Worm (Caenorhabditis elegans) whole organism, late embryonic: ENCODE results near the gene Y37E11B.2.

Experiments used
- C08G9.2 ChIP-seq: sonication (generic microtip); optimal IDR thresholded peaks from 2 replicates; lab custom pipeline; 2016; ENCODE audit warnings: mild to moderate bottlenecking, missing genetic modification characterization, moderate library complexity, missing compliant biosample characterization
- F13H6.1 ChIP-seq: sonication (generic microtip); optimal IDR thresholded peaks from 2 replicates; lab custom pipeline; 2016; ENCODE audit warnings: missing genetic modification characterization, missing compliant biosample characterization
- K09A11.1 ChIP-seq: sonication (generic microtip); optimal IDR thresholded peaks from 2 replicates; lab custom pipeline; 2017; ENCODE audit warnings: antibody characterized with exemption, mild to moderate bottlenecking, missing genetic modification characterization, missing compliant biosample characterization; ENCODE audit not compliant: insufficient read depth
- Y22D7AL.16 ChIP-seq: sonication (generic microtip); optimal IDR thresholded peaks from 2 replicates; lab custom pipeline; 2016; ENCODE audit warnings: missing genetic modification characterization, missing compliant biosample characterization
- ahr-1 ChIP-seq: sonication (generic microtip); optimal IDR thresholded peaks from 2 replicates; lab custom pipeline; 2016; ENCODE audit warnings: missing genetic modification characterization, missing compliant biosample characterization
- ceh-14 ChIP-seq: sonication (generic microtip); optimal IDR thresholded peaks from 2 replicates; lab custom pipeline; 2016; ENCODE audit warnings: missing genotype, missing genetic modification characterization, missing compliant biosample characterization
- ceh-18 ChIP-seq: sonication (generic microtip); optimal IDR thresholded peaks from 2 replicates; lab custom pipeline; 2016; ENCODE audit warnings: missing genetic modification characterization, missing compliant biosample characterization
- ceh-2 ChIP-seq: sonication (generic microtip); optimal IDR thresholded peaks from 2 replicates; lab custom pipeline; 2016; ENCODE audit warnings: missing genotype, missing genetic modification characterization, missing compliant biosample characterization
- ceh-34 ChIP-seq: sonication (generic microtip); optimal IDR thresholded peaks from 2 replicates; lab custom pipeline; 2016; ENCODE audit warnings: mild to moderate bottlenecking, missing genetic modification characterization, missing compliant biosample characterization
- ceh-6 ChIP-seq: fragments of 200-800 bp; sonication (Bioruptor generic); optimal IDR thresholded peaks from 2 replicates; lab custom pipeline; 2018; ENCODE audit warnings: mild to moderate bottlenecking, missing genetic modification characterization, missing compliant biosample characterization
- ceh-9 ChIP-seq: sonication (generic microtip); optimal IDR thresholded peaks from 2 replicates; lab custom pipeline; 2016; ENCODE audit warnings: mild to moderate bottlenecking, missing genetic modification characterization, inconsistent platforms, missing compliant biosample characterization
- dve-1 ChIP-seq: sonication (generic microtip); optimal IDR thresholded peaks from 2 replicates; lab custom pipeline; 2017; ENCODE audit warnings: antibody characterized with exemption, mild to moderate bottlenecking, missing genetic modification characterization, missing compliant biosample characterization
- elt-4 ChIP-seq: sonication (generic microtip); optimal IDR thresholded peaks from 2 replicates; lab custom pipeline; 2016; ENCODE audit warnings: missing genetic modification characterization, missing compliant biosample characterization
- eyg-1 ChIP-seq: sonication (generic microtip); optimal IDR thresholded peaks from 2 replicates; lab custom pipeline; 2016; ENCODE audit warnings: missing genotype, missing genetic modification characterization, missing compliant biosample characterization
- fkh-10 ChIP-seq: fragments of 150-350 bp; optimal IDR thresholded peaks from 2 replicates; lab custom pipeline; 2014; ENCODE audit warnings: missing biosample characterization, missing genetic modification reagents, missing genetic modification characterization
- fkh-6 ChIP-seq: sonication (generic microtip); optimal IDR thresholded peaks from 2 replicates; lab custom pipeline; 2016; ENCODE audit warnings: missing genetic modification characterization, missing compliant biosample characterization
- gmeb-2 ChIP-seq: sonication (generic microtip); optimal IDR thresholded peaks from 2 replicates; lab custom pipeline; 2016; ENCODE audit warnings: missing genetic modification characterization, inconsistent platforms, missing compliant biosample characterization
- hlh-13 ChIP-seq: fragments of 200-800 bp; sonication (Bioruptor generic); optimal IDR thresholded peaks from 2 replicates; lab custom pipeline; 2018; ENCODE audit warnings: mild to moderate bottlenecking, missing genetic modification characterization, missing compliant biosample characterization
- hlh-15 ChIP-seq: sonication (generic microtip); optimal IDR thresholded peaks from 2 replicates; lab custom pipeline; 2016; ENCODE audit warnings: missing genetic modification characterization, missing compliant biosample characterization
- hlh-6 ChIP-seq: sonication (generic microtip); optimal IDR thresholded peaks from 2 replicates; lab custom pipeline; 2016; ENCODE audit warnings: missing genotype, missing genetic modification characterization, missing compliant biosample characterization
- lin-11 ChIP-seq: fragments of 200-800 bp; sonication (Bioruptor generic); optimal IDR thresholded peaks from 2 replicates; lab custom pipeline; 2018; ENCODE audit warnings: mild to moderate bottlenecking, missing genetic modification characterization, missing compliant biosample characterization
- madf-2 ChIP-seq: sonication (generic microtip); optimal IDR thresholded peaks from 2 replicates; lab custom pipeline; 2017; ENCODE audit warnings: missing genetic modification characterization, missing compliant biosample characterization
- nfya-1 ChIP-seq: sonication (generic microtip); optimal IDR thresholded peaks from 2 replicates; lab custom pipeline; 2017; ENCODE audit warnings: missing genetic modification characterization, mild to moderate bottlenecking, missing compliant biosample characterization, antibody characterized with exemption, moderate library complexity
- nhr-232 ChIP-seq: sonication (generic microtip); optimal IDR thresholded peaks from 2 replicates; lab custom pipeline; 2016; ENCODE audit warnings: missing genetic modification characterization, missing compliant biosample characterization
- odd-2 ChIP-seq: sonication (generic microtip); optimal IDR thresholded peaks from 2 replicates; lab custom pipeline; 2017; ENCODE audit warnings: antibody characterized with exemption, mild to moderate bottlenecking, missing genetic modification characterization, missing compliant biosample characterization
- pag-3 ChIP-seq: sonication (generic microtip); optimal IDR thresholded peaks from 2 replicates; lab custom pipeline; 2016; ENCODE audit warnings: missing compliant biosample characterization, missing genetic modification characterization, borderline replicate concordance
- pax-1 ChIP-seq: fragments of 150-350 bp; optimal IDR thresholded peaks from 2 replicates; lab custom pipeline; 2014; ENCODE audit warnings: missing biosample characterization, missing genetic modification characterization
- pha-2 ChIP-seq: sonication (generic microtip); optimal IDR thresholded peaks from 2 replicates; lab custom pipeline; 2017; ENCODE audit warnings: mild to moderate bottlenecking, missing genetic modification characterization, missing compliant biosample characterization
- pha-4 ChIP-seq: fragments of 150-350 bp; optimal IDR thresholded peaks from 2 replicates; lab custom pipeline; 2018; ENCODE audit warnings: missing biosample characterization, missing genetic modification reagents, missing genetic modification characterization
- pqm-1 ChIP-seq: sonication (generic microtip); optimal IDR thresholded peaks from 2 replicates; lab custom pipeline; 2016; ENCODE audit warnings: missing genetic modification characterization, missing compliant biosample characterization
- ref-2 ChIP-seq: sonication (generic microtip); optimal IDR thresholded peaks from 2 replicates; lab custom pipeline; 2016; ENCODE audit warnings: missing genetic modification characterization, missing compliant biosample characterization
- sox-2 ChIP-seq: fragments of 200-800 bp; sonication (Bioruptor generic); IDR thresholded peaks from 2 replicates; pipeline ENCODE4 v1.3.6; 2022; ENCODE audit warnings: missing genetic modification reagents, missing genetic modification characterization, missing compliant biosample characterization
- tbx-2 ChIP-seq: sonication (generic microtip); optimal IDR thresholded peaks from 2 replicates; lab custom pipeline; 2016; ENCODE audit warnings: missing genetic modification characterization, missing compliant biosample characterization
- tbx-7 ChIP-seq: sonication (generic microtip); optimal IDR thresholded peaks from 2 replicates; lab custom pipeline; 2016; ENCODE audit warnings: missing genotype, missing genetic modification characterization, missing compliant biosample characterization
- ttx-3 ChIP-seq: sonication (generic microtip); optimal IDR thresholded peaks from 2 replicates; lab custom pipeline; 2016; ENCODE audit warnings: missing genetic modification reagents, missing genetic modification characterization, missing compliant biosample characterization
- unc-42 ChIP-seq: sonication (generic microtip); optimal IDR thresholded peaks from 2 replicates; lab custom pipeline; 2016; ENCODE audit warnings: missing genotype, missing genetic modification characterization, missing compliant biosample characterization
- unc-55 ChIP-seq: sonication (generic microtip); optimal IDR thresholded peaks from 2 replicates; lab custom pipeline; 2017; ENCODE audit warnings: missing biosample characterization, missing genetic modification reagents, missing genetic modification characterization
- zip-5 ChIP-seq: sonication (generic microtip); optimal IDR thresholded peaks from 2 replicates; lab custom pipeline; 2016; ENCODE audit warnings: missing genetic modification characterization, missing compliant biosample characterization
- ztf-16 ChIP-seq: sonication (generic microtip); optimal IDR thresholded peaks from 2 replicates; lab custom pipeline; 2017; ENCODE audit warnings: missing genetic modification characterization, missing compliant biosample characterization

Gene Y37E11B.2

DNA sequence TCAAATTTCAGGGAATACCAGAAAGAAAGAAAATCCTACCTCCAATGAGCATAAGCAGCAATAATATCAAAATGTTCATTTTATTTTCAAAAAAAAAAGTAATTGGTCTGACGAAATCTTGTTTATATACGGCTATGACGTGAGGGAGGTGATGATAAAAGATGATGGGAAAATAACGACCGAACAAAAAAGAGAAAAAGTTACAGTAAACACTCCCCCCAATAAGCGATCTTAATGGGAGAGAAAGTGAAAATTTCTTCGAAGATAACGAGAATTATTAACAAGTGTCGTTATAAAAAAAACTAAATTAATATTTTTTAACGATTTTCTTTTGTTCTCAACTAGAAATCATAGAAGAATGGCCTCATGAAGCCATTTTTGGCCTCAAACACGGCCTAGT lies 21.7 kb downstream of the Y37E11B.2 start, which contains the start of gene Y37E11B.7:
Gene Y37E11B.7 (minus strand): TSS at position 207 of the 400 bp plus-strand sequence.
- no peak for TF ChIP-seq madf-2 (tag; lab: Kevin White, UChicago)
- no peak for TF ChIP-seq ceh-34
- no peak for TF ChIP-seq hlh-13 (GFP tag; lab: Kevin White, UChicago)
- TF ChIP-seq lin-11 (tag; lab: Kevin White, UChicago), result no peak
- TF ChIP-seq unc-55, result no peak
- TF ChIP-seq ahr-1 (tag; lab: Kevin White, UChicago), result no peak
- TF ChIP-seq ceh-6 (GFP tag; lab: Kevin White, UChicago), result no peak
- no peak for TF ChIP-seq ceh-2 (tag; lab: Kevin White, UChicago)
- no peak for TF ChIP-seq ztf-16 (tag; lab: Kevin White, UChicago)
- TF ChIP-seq fkh-6 (tag; lab: Kevin White, UChicago), result no peak

- TF ChIP-seq F13H6.1 (tag; lab: Kevin White, UChicago) (no peak), pax-1 (tag; lab: Kevin White, UChicago) (no peak), nhr-232 (tag; lab: Kevin White, UChicago) (no peak), ref-2 (tag; lab: Kevin White, UChicago) (no peak), C08G9.2 (tag; lab: Kevin White, UChicago) (no peak), fkh-10 (no peak), ceh-14 (tag; lab: Kevin White, UChicago) (no peak), dve-1 (tag; lab: Kevin White, UChicago) (no peak), ceh-9 (no peak), hlh-6 (tag; lab: Kevin White, UChicago) (no peak)
Measured at ce11 chrIV:3601846-3602245, 23.6 kb downstream of the Y37E11B.2 start.

ce11 chrIV:3604104-3604503 lies 25.8 kb downstream of the Y37E11B.2 start:
- no peak for TF ChIP-seq odd-2 (tag; lab: Kevin White, UChicago)
- TF ChIP-seq gmeb-2 (tag; lab: Kevin White, UChicago), result no peak
- TF ChIP-seq ceh-18 (tag; lab: Kevin White, UChicago), result no peak
- no peak for TF ChIP-seq elt-4 (tag; lab: Kevin White, UChicago)
- no peak for TF ChIP-seq unc-42 (tag; lab: Kevin White, UChicago)
- no peak for TF ChIP-seq eyg-1 (tag; lab: Kevin White, UChicago)
- peak; percentile 13 for TF ChIP-seq hlh-6 (tag; lab: Kevin White, UChicago)
- no peak for TF ChIP-seq ttx-3 (tag; lab: Kevin White, UChicago)
- TF ChIP-seq fkh-10, result no peak

- TF ChIP-seq sox-2 (GFP tag; lab: Robert Waterston, UW) (no peak), pag-3 (no peak), ceh-9 (no peak), pqm-1 (tag; lab: Kevin White, UChicago) (no peak), tbx-7 (tag; lab: Kevin White, UChicago) (no peak), zip-5 (tag; lab: Kevin White, UChicago) (no peak), eyg-1 (tag; lab: Kevin White, UChicago) (no peak), nfya-1 (tag; lab: Kevin White, UChicago) (no peak), ttx-3 (tag; lab: Kevin White, UChicago) (no peak), lin-11 (tag; lab: Kevin White, UChicago) (no peak), pha-4 (tag; lab: Kevin White, UChicago) (no peak), pha-2 (tag; lab: Kevin White, UChicago) (no peak), nhr-232 (tag; lab: Kevin White, UChicago) (no peak), odd-2 (tag; lab: Kevin White, UChicago) (no peak), Y22D7AL.16 (no peak), hlh-6 (tag; lab: Kevin White, UChicago) (no peak), K09A11.1 (tag; lab: Kevin White, UChicago) (no peak), hlh-15 (no peak), tbx-2 (tag; lab: Kevin White, UChicago) (no peak)
- TF ChIP-seq, all 69 proteins: peak for 0
Measured at ce11 chrIV:3606285-3606834, 28.1 kb downstream of the Y37E11B.2 start, which contains the start of the genes Y37E11B.10 and kgb-2. Gene Y37E11B.10 (minus strand): TSS chrIV:3606466. Gene kgb-2 (plus strand): TSS chrIV:3606784.
